Worm (Caenorhabditis elegans) whole organism, young adult: Measurements from ENCODE around the gene F53C3.1.

ENCODE experiments used
- B0035.1 ChIP-seq: sonication (generic microtip); optimal IDR thresholded peaks from 2 replicates; lab custom pipeline; 2016; ENCODE audit warnings: missing genetic modification characterization, mild to moderate bottlenecking, missing compliant biosample characterization, missing genotype, missing genetic modification reagents
- B0261.1 ChIP-seq: sonication (generic microtip); optimal IDR thresholded peaks from 2 replicates; lab custom pipeline; 2016; ENCODE audit warnings: mild to moderate bottlenecking, missing genetic modification characterization, moderate library complexity, missing compliant biosample characterization
- K11D2.4 ChIP-seq: fragments of 200-800 bp; sonication (Bioruptor generic); IDR thresholded peaks from 2 replicates; pipeline ENCODE4 v1.3.6; 2022; ENCODE audit warnings: missing genetic modification reagents, missing genetic modification characterization, missing compliant biosample characterization
- ceh-100 ChIP-seq: fragments of 200-800 bp; sonication (Bioruptor generic); IDR thresholded peaks from 2 replicates; pipeline ENCODE4 v1.3.6; 2022; ENCODE audit warnings: missing genetic modification reagents, missing genetic modification characterization, missing compliant biosample characterization
- fkh-3 ChIP-seq: sonication (generic microtip); optimal IDR thresholded peaks from 2 replicates; lab custom pipeline; 2016; ENCODE audit warnings: mild to moderate bottlenecking, missing genetic modification characterization, missing compliant biosample characterization
- nhr-90 ChIP-seq: sonication (generic microtip); optimal IDR thresholded peaks from 2 replicates; lab custom pipeline; 2016; ENCODE audit warnings: missing genotype, mild to moderate bottlenecking, missing genetic modification characterization, missing compliant biosample characterization
- rpc-1 ChIP-seq, 2 experiments: fragments of 150-350 bp in 1 of 2; sonication (generic microtip) in 1 of 2; optimal IDR thresholded peaks; 2 replicates each; lab custom pipeline; 2014 to 2018; ENCODE audit warnings: missing biosample characterization in 1 of 2, missing genetic modification characterization in 1 of 2, missing genetic modification reagents in 1 of 2, missing genotype in 1 of 2
- snpc-4 ChIP-seq, 5 experiments: fragments of 150-350 bp in 1 of 5; sonication (generic microtip) in 4 of 5; optimal IDR thresholded peaks; 2 replicates each; lab custom pipeline; 2014 to 2018; ENCODE audit warnings: missing genetic modification characterization in 5 of 5, missing biosample characterization in 3 of 5, antibody characterized with exemption in 2 of 5, mild to moderate bottlenecking in 2 of 5, missing compliant biosample characterization in 2 of 5, missing genotype in 2 of 5, moderate library complexity in 2 of 5, missing genetic modification reagents in 1 of 5
- ztf-6 ChIP-seq: fragments of 200-800 bp; sonication (Bioruptor generic); IDR thresholded peaks from 2 replicates; pipeline ENCODE4 v1.3.6; 2022; ENCODE audit warnings: missing genetic modification reagents, missing genetic modification characterization, missing compliant biosample characterization

DNA sequence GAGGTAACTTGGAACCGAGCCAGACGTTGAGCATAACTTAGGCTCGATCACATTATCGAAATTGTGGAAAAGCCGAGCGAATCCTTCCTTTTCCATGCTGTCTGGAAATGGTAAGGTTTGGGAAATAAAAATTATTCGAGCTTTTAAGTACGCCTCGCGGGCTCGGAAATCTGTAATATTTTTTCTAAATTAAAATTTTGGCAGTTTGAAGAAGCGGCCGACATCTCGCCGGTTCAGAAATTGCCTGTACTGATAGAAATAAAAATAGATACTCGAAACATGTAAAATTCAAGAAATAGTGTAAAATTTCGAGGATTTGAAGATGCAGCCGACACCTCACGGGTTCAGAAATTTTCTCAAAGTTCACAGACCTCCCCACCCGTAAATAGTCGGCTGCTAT is 1.1 kb upstream of the F53C3.1 start, which contains the start of gene bcmo-2:
- TF ChIP-seq K11D2.4 (GFP tag; lab: Robert Waterston, UW) (no peak), B0261.1 (no peak), nhr-90 (no peak), ceh-100 (GFP tag; lab: Robert Waterston, UW) (no peak), snpc-4 (GFP tag; optimal IDR thresholded peaks at IDR 0.05; lab: Kevin White, UChicago) (no peak), snpc-4 (tag; optimal IDR thresholded peaks at IDR 0.05; lab: Kevin White, UChicago) (peak in 2 of 4 experiments; percentile 1 to 35), rpc-1 (optimal IDR thresholded peaks at IDR 0.05; lab: Kevin White, UChicago) (no peak), rpc-1 (tag; optimal IDR thresholded peaks at IDR 0.05; lab: Kevin White, UChicago) (no peak), fkh-3 (tag; lab: Kevin White, UChicago) (no peak), ztf-6 (GFP tag; lab: Robert Waterston, UW) (no peak), B0035.1 (tag; lab: Kevin White, UChicago) (no peak)
